Fruit fly (Drosophila melanogaster): ENCODE results near the gene CG10472.

The CG10472 gene

DNA sequence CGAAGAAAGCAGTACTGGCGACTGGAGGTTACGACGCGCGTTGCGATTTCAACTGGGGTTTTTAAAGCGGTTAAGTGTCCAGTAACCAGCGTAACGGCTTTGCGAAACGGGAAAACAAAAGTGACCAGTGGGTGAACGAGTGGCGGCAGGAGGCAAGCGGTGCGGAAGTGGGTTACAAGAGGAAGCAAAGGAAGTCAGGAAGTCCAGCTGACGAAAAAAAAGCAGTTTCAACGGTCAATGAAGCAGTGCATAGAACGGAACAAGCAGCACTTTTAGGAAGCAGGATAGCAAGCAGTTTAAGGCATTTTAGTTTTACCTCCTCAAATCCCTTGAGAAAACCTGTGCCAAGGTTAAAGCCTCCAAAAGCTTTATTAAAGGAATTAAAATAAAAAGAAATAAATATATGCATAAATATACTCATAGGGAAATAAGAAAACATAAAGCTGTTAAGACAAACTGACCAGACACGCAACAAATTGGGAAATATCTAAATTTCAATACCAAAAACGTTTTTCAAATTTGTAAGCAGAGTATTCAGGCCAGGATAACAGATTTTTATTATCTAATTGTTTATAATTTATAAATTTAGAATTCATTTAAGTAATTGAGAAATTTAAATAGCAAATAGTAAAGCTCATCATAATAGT, 3.5 kb downstream of the CG10472 start, which contains the start of gene CG6592 (continued):
- TF ChIP-seq CG10321 (GFP tag; IDR thresholded peaks at IDR 0.05), result no peak
- no peak for TF ChIP-seq ERR (GFP tag; optimal IDR thresholded peaks at IDR 0.05)
- peak; percentile 16 for TF ChIP-seq CG4820 (GFP tag; optimal IDR thresholded peaks at IDR 0.05)
- peak; percentile 8 for TF ChIP-seq trem (tag; optimal IDR thresholded peaks at IDR 0.05)
- TF ChIP-seq CG15269 (tag; optimal IDR thresholded peaks at IDR 0.05), result no peak
- TF ChIP-seq ewg (GFP tag; optimal IDR thresholded peaks at IDR 0.05), result peak; percentile 87
- no peak for TF ChIP-seq CG42726 (GFP tag; IDR thresholded peaks at IDR 0.05; ENCODE audit: partially characterized antibody)
- no peak for TF ChIP-seq Scr (GFP tag; IDR thresholded peaks at IDR 0.05; ENCODE audit: partially characterized antibody)
- TF ChIP-seq CG17385 (GFP tag; optimal IDR thresholded peaks at IDR 0.05), result peak; percentile 66
- peak; percentile 81 for TF ChIP-seq CG8290 (GFP tag; optimal IDR thresholded peaks at IDR 0.05)
- peak; percentile 60 to 84 for TF ChIP-seq CG8290 (tag; optimal IDR thresholded peaks at IDR 0.05)
- TF ChIP-seq eve (GFP tag; optimal IDR thresholded peaks at IDR 0.05), result no peak
- no peak for TF ChIP-seq Drgx (GFP tag; IDR thresholded peaks at IDR 0.05)
- TF ChIP-seq pum (GFP tag; optimal IDR thresholded peaks at IDR 0.05), result no peak
- TF ChIP-seq gcm2 (GFP tag; optimal IDR thresholded peaks at IDR 0.05), result no peak
- TF ChIP-seq org-1 (GFP tag; optimal IDR thresholded peaks at IDR 0.05), result peak; percentile 32
- no peak for TF ChIP-seq CG7963 (GFP tag; IDR thresholded peaks at IDR 0.05; ENCODE audit: partially characterized antibody)
- TF ChIP-seq kni (GFP tag; optimal IDR thresholded peaks at IDR 0.05), result no peak
- no peak for TF ChIP-seq CG11247 (GFP tag; IDR thresholded peaks at IDR 0.05)
- TF ChIP-seq dysf (GFP tag; IDR thresholded peaks at IDR 0.05), result no peak
- TF ChIP-seq Hsf (GFP tag; optimal IDR thresholded peaks at IDR 0.05), result peak; percentile 67
- TF ChIP-seq CG17328 (GFP tag; IDR thresholded peaks at IDR 0.05), result peak; percentile 76
- TF ChIP-seq C15 (GFP tag; IDR thresholded peaks at IDR 0.05), result no peak
- TF ChIP-seq CG8281 (tag; optimal IDR thresholded peaks at IDR 0.05), result no peak
- no peak for TF ChIP-seq ranshi (GFP tag; IDR thresholded peaks at IDR 0.05)
- TF ChIP-seq Hmx (GFP tag; optimal IDR thresholded peaks at IDR 0.05), result no peak
- no peak for TF ChIP-seq CG9932 (GFP tag; IDR thresholded peaks at IDR 0.05)
- peak; percentile 65; the same call in 1 of the 3 replicates for TF ChIP-seq otp (GFP tag; IDR thresholded peaks at IDR 0.05)
- no peak for TF ChIP-seq CG14965 (GFP tag; optimal IDR thresholded peaks at IDR 0.05; ENCODE audit: borderline replicate concordance)
- peak; percentile 80 for TF ChIP-seq sens (GFP tag)
- TF ChIP-seq CG11695 (GFP tag; IDR thresholded peaks at IDR 0.05), result no peak
- TF ChIP-seq wek (GFP tag; optimal IDR thresholded peaks at IDR 0.05), result peak; percentile 20
- no peak for TF ChIP-seq emc (GFP tag; optimal IDR thresholded peaks at IDR 0.05)
- TF ChIP-seq Antp (GFP tag; optimal IDR thresholded peaks at IDR 0.05), result no peak
- TF ChIP-seq CG34422 (GFP tag; IDR thresholded peaks at IDR 0.05), result peak; percentile 22; the same call in 1 of the 3 replicates
- TF ChIP-seq Doc2 (GFP tag; IDR thresholded peaks at IDR 0.05), result no peak
- TF ChIP-seq CG14441 (GFP tag; IDR thresholded peaks at IDR 0.05), result no peak
- TF ChIP-seq Stat92E (GFP tag; optimal IDR thresholded peaks at IDR 0.05), result no peak
- peak; percentile 19 for TF ChIP-seq CG2875 (GFP tag; optimal IDR thresholded peaks at IDR 0.05)
- no peak for TF ChIP-seq CG32767 (GFP tag; IDR thresholded peaks at IDR 0.05)
- peak; percentile 25 for TF ChIP-seq CG15479 (GFP tag; optimal IDR thresholded peaks at IDR 0.05)
- no peak for TF ChIP-seq Taf1 (GFP tag; IDR thresholded peaks at IDR 0.05)
- TF ChIP-seq CG8944 (GFP tag; optimal IDR thresholded peaks at IDR 0.05), result no peak
- no peak for TF ChIP-seq Tbp (GFP tag; optimal IDR thresholded peaks at IDR 0.05)
- no peak for TF ChIP-seq CG14667 (GFP tag; IDR thresholded peaks at IDR 0.05)
- no peak for TF ChIP-seq btn (GFP tag; optimal IDR thresholded peaks at IDR 0.05)
- peak; percentile 37 for TF ChIP-seq Chrac-16 (GFP tag; optimal IDR thresholded peaks at IDR 0.05)
- no peak for TF ChIP-seq D19A (tag; optimal IDR thresholded peaks at IDR 0.05)
- 0 out of 2 replicates have a peak, but pooled peaks have one; percentile 34 for TF ChIP-seq dati (GFP tag; IDR thresholded peaks at IDR 0.05)
- TF ChIP-seq row (GFP tag; IDR thresholded peaks at IDR 0.05), result no peak
- no peak for TF ChIP-seq fru (optimal IDR thresholded peaks at IDR 0.05)
- TF ChIP-seq Myb (GFP tag; optimal IDR thresholded peaks at IDR 0.05), result peak; percentile 63

Measured in whole organism, embryonic.